Fruit fly (Drosophila melanogaster) Kc167 (cell line): Measurements from ENCODE around the gene CG1965.

ENCODE experiments used
- Myc ChIP-seq: fragments of >200 bp; optimal IDR thresholded peaks from 2 replicates; lab custom pipeline; 2017; ENCODE audit warnings: missing external identifiers
- h ChIP-seq: fragments of >200 bp; optimal IDR thresholded peaks from 3 replicates; lab custom pipeline; 2018; ENCODE audit warnings: missing external identifiers
- psq ChIP-seq: fragments of >200 bp; optimal IDR thresholded peaks from 2 replicates; lab custom pipeline; 2017; ENCODE audit warnings: missing external identifiers

DNA sequence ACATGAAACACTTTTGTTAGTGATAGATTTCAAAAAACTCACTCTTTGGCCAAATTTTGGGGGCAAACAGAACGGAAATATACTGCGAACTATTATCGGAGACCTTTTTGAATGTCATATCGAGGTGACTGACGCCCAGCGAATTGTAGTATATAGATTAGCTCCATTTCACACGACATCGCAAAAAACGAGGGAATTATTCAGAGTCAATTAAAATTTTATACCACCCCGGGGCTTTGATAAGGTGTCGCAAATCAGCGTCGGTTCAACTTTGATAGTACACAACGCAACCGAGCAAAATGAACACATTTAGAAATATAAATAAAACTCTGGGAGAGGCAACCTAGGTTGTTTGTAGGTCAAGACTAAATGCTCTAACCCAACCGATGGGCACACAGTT, 9.2 kb upstream of the CG1965 start:
- no peak for TF ChIP-seq psq (lab: Kevin White, UChicago)
- TF ChIP-seq h (lab: Kevin White, UChicago): no peak
- no peak for TF ChIP-seq Myc (lab: Kevin White, UChicago)
